Worm (Caenorhabditis elegans) whole organism, L4 larva: ENCODE data around the gene M199.7.
"Not testable (repeated sequence)": the region's sequence is repeated elsewhere in the genome, so short reads cannot be mapped to it uniquely, and the experiment has no call there.

Source experiments
- Y48G9A.11 ChIP-seq: fragments of 200-800 bp; sonication (Bioruptor generic); IDR thresholded peaks from 2 replicates; pipeline ENCODE4 v1.3.6; 2022; ENCODE audit warnings: missing genetic modification reagents, missing genetic modification characterization, missing compliant biosample characterization
- ama-1 ChIP-seq: fragments of 150-350 bp; optimal IDR thresholded peaks from 2 replicates; lab custom pipeline; 2014; ENCODE audit warnings: inconsistent platforms, mixed read lengths
- jun-1 ChIP-seq: fragments of 150-350 bp; optimal IDR thresholded peaks from 2 replicates; lab custom pipeline; 2014; ENCODE audit warnings: missing biosample characterization, missing genetic modification reagents, missing genetic modification characterization
- mes-2 ChIP-seq: sonication (generic microtip); optimal IDR thresholded peaks from 2 replicates; lab custom pipeline; 2016; ENCODE audit warnings: missing genotype, mild to moderate bottlenecking, missing genetic modification characterization, missing compliant biosample characterization; ENCODE audit not compliant: poor library complexity, severe bottlenecking
- nhr-76 ChIP-seq: fragments of 150-350 bp; optimal IDR thresholded peaks from 2 replicates; lab custom pipeline; 2014; ENCODE audit warnings: missing biosample characterization, missing genetic modification characterization
- skn-1 ChIP-seq: fragments of 150-350 bp; optimal IDR thresholded peaks from 2 replicates; lab custom pipeline; 2014; ENCODE audit warnings: missing biosample characterization, missing genetic modification characterization
- unc-130 ChIP-seq: sonication (generic microtip); optimal IDR thresholded peaks from 2 replicates; lab custom pipeline; 2016; ENCODE audit warnings: missing genetic modification reagents, missing genetic modification characterization, missing compliant biosample characterization
- unc-62 ChIP-seq, 3 experiments: fragments of 150-350 bp in 1 of 3; sonication (generic microtip); optimal IDR thresholded peaks in 2 of 3; peaks in 1 of 3; 1 replicate in 1 of 3; 2 replicates in 2 of 3; lab custom pipeline; 2014 to 2017; ENCODE audit warnings: missing biosample characterization in 3 of 3, missing genetic modification characterization in 3 of 3, missing genetic modification reagents in 3 of 3, missing genotype in 1 of 3

ce11 chrIV:15133899-15134298, 10.9 kb downstream of the M199.7 start, which contains the start of gene M199.8:
- not testable (repeated sequence) for TF ChIP-seq nhr-76 (tag; lab: Kevin White, UChicago); unc-62 (GFP tag; optimal IDR thresholded peaks at IDR 0.05 in 1 of 2; lab: Kevin White, UChicago); unc-62 (tag; optimal IDR thresholded peaks at IDR 0.05; lab: Kevin White, UChicago); mes-2 (tag; lab: Kevin White, UChicago); Y48G9A.11 (GFP tag; lab: Robert Waterston, UW); jun-1 (tag; lab: Kevin White, UChicago); skn-1 (tag; lab: Kevin White, UChicago); unc-130 (GFP tag; lab: Kevin White, UChicago); ama-1 (lab: Kevin White, UChicago)
